Fruit fly (Drosophila melanogaster): ENCODE data around the gene CG17343.

- TF ChIP-seq psq (optimal IDR thresholded peaks at IDR 0.05) (no peak), h (optimal IDR thresholded peaks at IDR 0.05) (no peak), ttk (optimal IDR thresholded peaks at IDR 0.05) (no peak)
Measured at dm6 chr2L:19106235-19106634, 41.5 kb downstream of the CG17343 start.
